Worm (Caenorhabditis elegans) whole organism, L4 larva: ENCODE measurements around the gene str-204.

Source experiments
- F49E8.2 ChIP-seq: sonication (generic microtip); optimal IDR thresholded peaks from 2 replicates; lab custom pipeline; 2016; ENCODE audit warnings: missing compliant biosample characterization, mild to moderate bottlenecking, missing genetic modification characterization, borderline replicate concordance
- cey-2 ChIP-seq: sonication (generic microtip); optimal IDR thresholded peaks from 3 replicates; lab custom pipeline; 2017; ENCODE audit warnings: missing genetic modification characterization, mild to moderate bottlenecking, missing compliant biosample characterization, antibody characterized with exemption, borderline replicate concordance; ENCODE audit not compliant: insufficient read depth
- daf-16 ChIP-seq, 3 experiments: sonication (generic microtip); optimal IDR thresholded peaks; 2 replicates each; lab custom pipeline; 2016 to 2017; ENCODE audit warnings: missing genetic modification characterization in 3 of 3, missing genetic modification reagents in 3 of 3, mild to moderate bottlenecking in 2 of 3, missing compliant biosample characterization in 2 of 3, missing biosample characterization in 1 of 3, moderate library complexity in 1 of 3
- hlh-11 ChIP-seq: fragments of 200-800 bp; sonication (Bioruptor generic); optimal IDR thresholded peaks from 2 replicates; lab custom pipeline; 2018; ENCODE audit warnings: mild to moderate bottlenecking, missing genetic modification characterization, missing compliant biosample characterization
- lin-38 ChIP-seq: fragments of 200-800 bp; sonication (Bioruptor generic); IDR thresholded peaks from 2 replicates; pipeline ENCODE4 v1.3.6; 2022; ENCODE audit warnings: missing genetic modification reagents, missing genetic modification characterization, missing compliant biosample characterization
- mxl-3 ChIP-seq: fragments of 200-800 bp; sonication (Bioruptor generic); optimal IDR thresholded peaks from 2 replicates; lab custom pipeline; 2018; ENCODE audit warnings: mild to moderate bottlenecking, missing genetic modification characterization, missing compliant biosample characterization
- nhr-11 ChIP-seq: fragments of 150-350 bp; optimal IDR thresholded peaks from 2 replicates; lab custom pipeline; 2014; ENCODE audit warnings: missing biosample characterization, missing genetic modification characterization
- nhr-41 ChIP-seq: fragments of 200-800 bp; sonication (Bioruptor generic); IDR thresholded peaks from 2 replicates; pipeline ENCODE4 v1.3.6; 2022; ENCODE audit warnings: missing genetic modification reagents, missing genetic modification characterization, missing compliant biosample characterization
- nhr-77 ChIP-seq: fragments of 150-350 bp; optimal IDR thresholded peaks from 2 replicates; lab custom pipeline; 2014; ENCODE audit warnings: missing biosample characterization, missing genetic modification characterization
- pha-4 ChIP-seq, 2 experiments: fragments of 150-350 bp in 1 of 2; fragments of 200-800 bp in 1 of 2; sonication (Bioruptor generic) in 1 of 2; IDR thresholded peaks in 1 of 2; optimal IDR thresholded peaks in 1 of 2; 2 replicates each; pipeline versions ENCODE4 v1.3.6 to Lab custom; 2014 to 2022; ENCODE audit warnings: missing genetic modification characterization in 2 of 2, missing genetic modification reagents in 2 of 2, missing biosample characterization in 1 of 2, missing compliant biosample characterization in 1 of 2
- snpc-1.2 ChIP-seq: fragments of 200-800 bp; sonication (Bioruptor generic); IDR thresholded peaks from 2 replicates; pipeline ENCODE4 v1.3.6; 2022; ENCODE audit warnings: missing genetic modification reagents, missing genetic modification characterization, missing compliant biosample characterization
- snpc-4 ChIP-seq: fragments of 150-350 bp; optimal IDR thresholded peaks from 2 replicates; lab custom pipeline; 2014; ENCODE audit warnings: missing biosample characterization, missing genetic modification characterization
- unc-130 ChIP-seq: sonication (generic microtip); optimal IDR thresholded peaks from 2 replicates; lab custom pipeline; 2016; ENCODE audit warnings: missing genetic modification reagents, missing genetic modification characterization, missing compliant biosample characterization
- unc-62 ChIP-seq, 3 experiments: fragments of 150-350 bp in 1 of 3; sonication (generic microtip); optimal IDR thresholded peaks in 2 of 3; peaks in 1 of 3; 1 replicate in 1 of 3; 2 replicates in 2 of 3; lab custom pipeline; 2014 to 2017; ENCODE audit warnings: missing biosample characterization in 3 of 3, missing genetic modification characterization in 3 of 3, missing genetic modification reagents in 3 of 3, missing genotype in 1 of 3
- ztf-7 ChIP-seq: fragments of 150-350 bp; optimal IDR thresholded peaks from 2 replicates; lab custom pipeline; 2014; ENCODE audit warnings: missing biosample characterization, missing genetic modification characterization

Gene str-204

ce11 chrV:7198403-7198802 is 38.9 kb downstream of the str-204 start (continued):
- TF ChIP-seq snpc-4 (tag; lab: Kevin White, UChicago) (no peak), cey-2 (tag; lab: Kevin White, UChicago) (no peak), lin-38 (GFP tag; lab: Robert Waterston, UW) (peak; percentile 51; the same call in 1 of the 2 replicates), unc-130 (GFP tag; lab: Kevin White, UChicago) (peak; percentile 2), unc-62 (GFP tag; optimal IDR thresholded peaks at IDR 0.05 in 1 of 2; lab: Kevin White, UChicago) (peak in 1 of 2 experiments; percentile 72), unc-62 (tag; optimal IDR thresholded peaks at IDR 0.05; lab: Kevin White, UChicago) (no peak), mxl-3 (no peak), nhr-41 (GFP tag; lab: Robert Waterston, UW) (0 out of 2 replicates have a peak, but pooled peaks have one; percentile 45), nhr-77 (peak; percentile 39)
- TF ChIP-seq, all 104 proteins: peak for 33

DNA sequence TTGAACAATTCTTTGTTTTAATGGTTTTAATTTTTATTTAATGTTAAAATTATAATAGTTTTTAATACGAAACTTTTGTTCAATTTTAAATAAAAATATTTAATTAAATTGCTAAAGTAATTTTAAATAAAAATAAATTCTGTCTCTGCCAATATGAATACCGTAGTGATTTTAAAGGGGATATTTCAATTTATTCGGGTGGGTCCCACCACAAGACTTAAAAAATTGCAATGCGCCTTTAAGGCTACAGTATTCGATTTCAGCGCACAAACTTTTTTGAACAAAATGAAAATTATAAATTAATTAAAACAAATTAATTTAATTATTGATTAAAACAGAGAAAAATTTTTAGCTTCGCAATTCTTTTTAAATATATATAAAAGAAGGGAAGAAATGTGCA is 39.6 kb downstream of the str-204 start:
- no peak for TF ChIP-seq hlh-11 (tag; lab: Kevin White, UChicago)
- TF ChIP-seq snpc-1.2: peak; percentile 53; the same call in 1 of the 2 replicates
- TF ChIP-seq F49E8.2: peak; percentile 36
- TF ChIP-seq, all 104 proteins: peak for 2

DNA sequence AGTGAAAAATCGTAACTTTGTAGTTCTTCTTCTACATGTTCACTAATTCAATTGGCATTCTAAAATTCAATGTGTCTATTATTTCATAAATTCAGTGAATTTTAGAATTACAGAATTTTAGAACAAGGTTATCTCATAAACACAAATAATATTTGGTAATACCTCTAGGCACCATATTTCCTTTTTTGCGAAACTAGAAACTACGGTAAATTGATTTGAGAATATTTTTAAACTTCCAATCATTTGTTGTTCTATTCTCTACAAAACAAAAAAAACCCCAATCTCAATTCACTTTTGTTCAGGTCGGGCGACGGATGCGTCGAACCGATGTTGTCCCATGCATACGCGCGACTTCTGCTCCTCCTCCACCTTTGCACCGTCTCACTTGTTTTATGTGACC is 40.4 kb downstream of the str-204 start, which contains the start of gene F09G2.1:
F09G2.1 (plus strand) TSS at position 301 of the 400 bp plus-strand sequence.
- TF ChIP-seq ztf-7 (no peak), nhr-41 (GFP tag; lab: Robert Waterston, UW) (no peak), pha-4 (GFP tag; IDR thresholded peaks at IDR 0.05; lab: Robert Waterston, UW) (no peak), pha-4 (tag; optimal IDR thresholded peaks at IDR 0.05; lab: Kevin White, UChicago) (no peak), daf-16 (GFP tag; optimal IDR thresholded peaks at IDR 0.05; lab: Kevin White, UChicago) (no peak), daf-16 (tag; optimal IDR thresholded peaks at IDR 0.05; lab: Kevin White, UChicago) (peak; percentile 9)
- TF ChIP-seq, all 104 proteins: peak for 1

DNA sequence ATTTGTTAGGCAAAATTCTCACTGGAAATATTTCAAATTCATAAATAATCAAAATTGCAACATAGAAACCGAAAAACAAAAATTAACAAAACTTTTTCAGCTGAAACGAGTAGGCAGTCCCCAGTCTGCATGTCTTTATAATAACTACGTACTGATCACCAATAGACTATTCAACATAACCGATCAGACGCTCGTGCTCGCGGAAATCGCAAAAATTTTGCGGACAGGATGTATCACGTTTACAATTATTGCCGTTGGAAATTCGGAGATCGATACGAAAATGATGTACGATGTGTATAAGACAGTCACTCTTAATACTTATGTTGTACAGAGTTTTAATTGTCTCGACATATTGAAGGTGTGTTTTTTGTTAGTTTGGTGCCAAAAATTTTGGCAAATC is 41.9 kb downstream of the str-204 start:
- peak in 1 of 2 experiments; percentile 94 for TF ChIP-seq unc-62 (GFP tag; optimal IDR thresholded peaks at IDR 0.05 in 1 of 2; lab: Kevin White, UChicago)
- TF ChIP-seq unc-62 (tag; optimal IDR thresholded peaks at IDR 0.05; lab: Kevin White, UChicago): no peak
- TF ChIP-seq nhr-11 (tag; lab: Kevin White, UChicago): no peak

- no peak for TF ChIP-seq F49E8.2
- peak in 1 of 2 experiments; percentile 63 for TF ChIP-seq unc-62 (GFP tag; optimal IDR thresholded peaks at IDR 0.05 in 1 of 2; lab: Kevin White, UChicago)
- no peak for TF ChIP-seq unc-62 (tag; optimal IDR thresholded peaks at IDR 0.05; lab: Kevin White, UChicago)
Measured at ce11 chrV:7209001-7209400, 49.5 kb downstream of the str-204 start.
